Fruit fly (Drosophila melanogaster) whole organism, prepupa: ENCODE data around the gene CG9951.

Experiments
- CG10631 ChIP-seq: fragments of 200-800 bp; sonication (Bioruptor generic); optimal IDR thresholded peaks from 2 replicates; lab custom pipeline; 2016; ENCODE audit warnings: missing biosample characterization, missing genetic modification characterization
- CG11294 ChIP-seq: fragments of 200-800 bp; sonication (Bioruptor generic); IDR thresholded peaks from 2 replicates; pipeline ENCODE4 v1.3.6; 2022; ENCODE audit warnings: missing biosample characterization, missing genetic modification characterization
- CG11762 ChIP-seq: fragments of 200-800 bp; sonication (Bioruptor generic); optimal IDR thresholded peaks from 3 replicates; lab custom pipeline; 2016; ENCODE audit warnings: missing biosample characterization, missing genetic modification characterization; ENCODE audit not compliant: insufficient read depth
- CG15336 ChIP-seq: fragments of 200-800 bp; sonication (Bioruptor generic); IDR thresholded peaks from 2 replicates; pipeline ENCODE4 v1.3.6; 2022; ENCODE audit warnings: missing biosample characterization, missing genetic modification characterization
- CG1621 ChIP-seq: fragments of 200-800 bp; sonication (Bioruptor generic); optimal IDR thresholded peaks from 3 replicates; lab custom pipeline; 2018; ENCODE audit warnings: missing biosample characterization, mild to moderate bottlenecking, missing genetic modification characterization
- CG3032 ChIP-seq: fragments of 200-800 bp; optimal IDR thresholded peaks from 2 replicates; lab custom pipeline; 2019; ENCODE audit warnings: missing biosample characterization, mild to moderate bottlenecking, missing genetic modification characterization, moderate library complexity
- CG31627 ChIP-seq: fragments of 200-800 bp; sonication (Bioruptor generic); optimal IDR thresholded peaks from 3 replicates; lab custom pipeline; 2016; ENCODE audit warnings: missing biosample characterization, missing genetic modification characterization
- CG32006 ChIP-seq: fragments of 200-800 bp; sonication (Bioruptor generic); optimal IDR thresholded peaks from 3 replicates; lab custom pipeline; 2017; ENCODE audit warnings: missing biosample characterization, mild to moderate bottlenecking, missing genetic modification characterization
- CG34406 ChIP-seq: fragments of 200-800 bp; sonication (Bioruptor generic); optimal IDR thresholded peaks from 3 replicates; lab custom pipeline; 2016; ENCODE audit warnings: missing biosample characterization, missing genetic modification characterization
- CG6163 ChIP-seq: fragments of 200-800 bp; sonication (Bioruptor generic); IDR thresholded peaks from 3 replicates; pipeline ENCODE4 v1.3.6; 2022; ENCODE audit warnings: missing biosample characterization, missing genetic modification characterization
- CG7368 ChIP-seq: fragments of 200-800 bp; sonication (Bioruptor generic); optimal IDR thresholded peaks from 3 replicates; lab custom pipeline; 2016; ENCODE audit warnings: missing biosample characterization, missing genetic modification characterization
- CG8119 ChIP-seq: fragments of 200-800 bp; sonication (Bioruptor generic); IDR thresholded peaks from 3 replicates; pipeline ENCODE4 v1.3.6; 2022; ENCODE audit warnings: missing biosample characterization, missing genetic modification characterization
- CG8319 ChIP-seq: fragments of 200-800 bp; sonication (Bioruptor generic); optimal IDR thresholded peaks from 3 replicates; lab custom pipeline; 2016; ENCODE audit warnings: missing biosample characterization, missing genetic modification characterization
- CG8632 ChIP-seq: fragments of 200-800 bp; sonication (Bioruptor generic); optimal IDR thresholded peaks from 3 replicates; lab custom pipeline; 2016; ENCODE audit warnings: missing biosample characterization, missing genetic modification characterization
- CG9139 ChIP-seq: fragments of 200-800 bp; sonication (Bioruptor generic); optimal IDR thresholded peaks from 3 replicates; lab custom pipeline; 2017; ENCODE audit warnings: missing biosample characterization, mild to moderate bottlenecking, missing genetic modification characterization
- Eip75B ChIP-seq: fragments of 200-800 bp; sonication (Bioruptor generic); optimal IDR thresholded peaks from 3 replicates; lab custom pipeline; 2016; ENCODE audit warnings: missing biosample characterization, missing genetic modification characterization
- Eip78C ChIP-seq: fragments of 200-800 bp; sonication (Bioruptor generic); peaks from one replicate; lab custom pipeline; 2016; ENCODE audit warnings: missing biosample characterization, missing genetic modification characterization
- Eip93F ChIP-seq: fragments of 200-800 bp; sonication (Bioruptor generic); optimal IDR thresholded peaks from 2 replicates; lab custom pipeline; 2016; ENCODE audit warnings: missing biosample characterization, mild to moderate bottlenecking, missing genetic modification characterization
- Ets21C ChIP-seq: fragments of 200-800 bp; sonication (Bioruptor generic); optimal IDR thresholded peaks from 3 replicates; lab custom pipeline; 2016; ENCODE audit warnings: missing biosample characterization, missing genetic modification characterization
- Gug ChIP-seq: fragments of 200-800 bp; sonication (Bioruptor generic); IDR thresholded peaks from 2 replicates; pipeline ENCODE4 v1.3.6; 2022; ENCODE audit warnings: missing biosample characterization, missing genetic modification characterization
- Hr38 ChIP-seq: sonication (Bioruptor generic); optimal IDR thresholded peaks from 2 replicates; lab custom pipeline; 2016; ENCODE audit warnings: missing biosample characterization, missing genetic modification characterization
- Hr4 ChIP-seq: fragments of 200-800 bp; sonication (Bioruptor generic); optimal IDR thresholded peaks from 3 replicates; lab custom pipeline; 2016; ENCODE audit warnings: missing biosample characterization, missing genetic modification characterization
- Met ChIP-seq: fragments of 200-800 bp; sonication (Bioruptor generic); optimal IDR thresholded peaks from 3 replicates; lab custom pipeline; 2016; ENCODE audit warnings: missing biosample characterization, missing genetic modification characterization
- OdsH ChIP-seq: fragments of 200-800 bp; sonication (Bioruptor generic); optimal IDR thresholded peaks from 3 replicates; lab custom pipeline; 2016; ENCODE audit warnings: missing biosample characterization, missing genetic modification characterization
- Smox ChIP-seq: fragments of 200-800 bp; sonication (Bioruptor generic); optimal IDR thresholded peaks from 3 replicates; lab custom pipeline; 2016; ENCODE audit warnings: missing biosample characterization, missing genetic modification characterization
- Sox15 ChIP-seq: fragments of 200-800 bp; sonication (Bioruptor generic); optimal IDR thresholded peaks from 3 replicates; lab custom pipeline; 2016; ENCODE audit warnings: missing biosample characterization, missing genetic modification characterization
- achi ChIP-seq: fragments of 200-800 bp; sonication (Bioruptor generic); optimal IDR thresholded peaks from 3 replicates; lab custom pipeline; 2016; ENCODE audit warnings: missing biosample characterization, missing genetic modification characterization
- acj6 ChIP-seq: fragments of 200-800 bp; sonication (Bioruptor generic); optimal IDR thresholded peaks from 3 replicates; lab custom pipeline; 2016; ENCODE audit warnings: missing biosample characterization, missing genetic modification characterization
- cyc ChIP-seq: fragments of 200-800 bp; sonication (Bioruptor generic); optimal IDR thresholded peaks from 3 replicates; lab custom pipeline; 2016; ENCODE audit warnings: missing biosample characterization, missing genetic modification characterization
- esn ChIP-seq: fragments of 200-800 bp; sonication (Bioruptor generic); optimal IDR thresholded peaks from 2 replicates; lab custom pipeline; 2016; ENCODE audit warnings: missing biosample characterization, mild to moderate bottlenecking, missing genetic modification characterization, moderate library complexity
- fd59A ChIP-seq: fragments of 200-800 bp; sonication (Bioruptor generic); optimal IDR thresholded peaks from 2 replicates; lab custom pipeline; 2017; ENCODE audit warnings: missing biosample characterization, mild to moderate bottlenecking, missing genetic modification characterization, missing genetic modification reagents
- fd85E ChIP-seq: fragments of 200-800 bp; sonication (Bioruptor generic); optimal IDR thresholded peaks from 3 replicates; lab custom pipeline; 2016; ENCODE audit warnings: missing biosample characterization, missing genetic modification characterization
- fkh ChIP-seq: fragments of 200-800 bp; sonication (Bioruptor generic); optimal IDR thresholded peaks from 3 replicates; lab custom pipeline; 2017; ENCODE audit warnings: missing biosample characterization, mild to moderate bottlenecking, missing genetic modification characterization, moderate library complexity
- net ChIP-seq: fragments of 200-800 bp; sonication (Bioruptor generic); optimal IDR thresholded peaks from 3 replicates; lab custom pipeline; 2016; ENCODE audit warnings: missing biosample characterization, missing genetic modification characterization
- pdm3 ChIP-seq: fragments of 200-800 bp; sonication (Bioruptor generic); optimal IDR thresholded peaks from 3 replicates; lab custom pipeline; 2016; ENCODE audit warnings: missing biosample characterization, missing genetic modification characterization
- salr ChIP-seq, 2 experiments: fragments of 200-800 bp; sonication (Bioruptor generic); optimal IDR thresholded peaks; 3 replicates each; lab custom pipeline; 2016 to 2018; ENCODE audit warnings: missing biosample characterization in 2 of 2, missing genetic modification characterization in 2 of 2, mild to moderate bottlenecking in 1 of 2
- spab ChIP-seq: fragments of 200-800 bp; sonication (Bioruptor generic); optimal IDR thresholded peaks from 2 replicates; lab custom pipeline; 2017; ENCODE audit warnings: missing biosample characterization, mild to moderate bottlenecking, missing genetic modification characterization, missing genetic modification reagents
- ss ChIP-seq, 2 experiments: fragments of 200-800 bp; sonication (Bioruptor generic); optimal IDR thresholded peaks; 2 replicates in 1 of 2; 3 replicates in 1 of 2; lab custom pipeline; 2017 to 2018; ENCODE audit warnings: mild to moderate bottlenecking in 2 of 2, missing biosample characterization in 2 of 2, missing genetic modification characterization in 2 of 2, moderate library complexity in 1 of 2
- topi ChIP-seq: fragments of 200-800 bp; sonication (Bioruptor generic); optimal IDR thresholded peaks from 3 replicates; lab custom pipeline; 2016; ENCODE audit warnings: missing biosample characterization, missing genetic modification characterization

The CG9951 gene

DNA sequence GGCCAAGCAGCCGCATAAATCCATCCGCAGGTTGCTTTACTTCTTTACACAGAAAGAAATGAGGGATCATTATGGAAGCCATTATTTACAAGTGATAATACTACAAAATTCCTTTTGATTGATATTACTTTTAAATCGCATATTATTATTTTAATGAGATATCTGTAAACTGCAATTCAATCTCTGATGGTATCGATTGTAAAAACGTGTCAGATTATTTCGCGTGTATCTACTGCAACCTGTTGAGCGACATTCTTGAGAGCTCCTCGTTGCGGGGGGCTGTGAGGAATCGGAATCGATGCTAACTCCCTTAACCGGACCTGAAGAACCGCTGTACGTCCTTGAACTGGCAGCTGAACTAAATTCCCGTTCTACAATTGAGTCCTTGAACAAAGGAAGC lies 44.9 kb upstream of the CG9951 start (continued):
- TF ChIP-seq cyc (GFP tag; lab: Kevin White, UChicago): peak; percentile 88
- TF ChIP-seq OdsH: peak; percentile 90
- TF ChIP-seq Gug: peak; percentile 68
- no peak for TF ChIP-seq Hr38 (GFP tag; lab: Kevin White, UChicago)
- peak; percentile 96 for TF ChIP-seq fd59A (GFP tag; lab: Kevin White, UChicago)
- 0 out of 2 replicates have a peak, but pooled peaks have one; percentile 31 for TF ChIP-seq CG11294
- TF ChIP-seq achi (GFP tag; lab: Kevin White, UChicago): peak; percentile 91
- TF ChIP-seq CG8632: peak; percentile 91
- peak; percentile 97 for TF ChIP-seq CG3032
- TF ChIP-seq CG1621 (tag; lab: Kevin White, UChicago): peak; percentile 95
- peak; percentile 96 to 97 for TF ChIP-seq ss (GFP tag; optimal IDR thresholded peaks at IDR 0.05; lab: Kevin White, UChicago)
- TF ChIP-seq CG9139 (GFP tag; lab: Kevin White, UChicago): peak; percentile 95
- peak; percentile 46 for TF ChIP-seq Hr4 (GFP tag; lab: Kevin White, UChicago)
- peak; percentile 89 for TF ChIP-seq Smox (GFP tag; lab: Kevin White, UChicago)
- TF ChIP-seq Eip93F (GFP tag; lab: Kevin White, UChicago): no peak
- TF ChIP-seq CG7368 (GFP tag; lab: Kevin White, UChicago): peak; percentile 85
- peak; percentile 85 for TF ChIP-seq CG8319 (GFP tag; lab: Kevin White, UChicago)
- TF ChIP-seq Ets21C (GFP tag; lab: Kevin White, UChicago): peak; percentile 80
- peak; percentile 74 for TF ChIP-seq CG8119 (GFP tag; lab: Robert Waterston, UW)
- peak; percentile 44 for TF ChIP-seq fd85E (GFP tag; lab: Kevin White, UChicago)
- peak; percentile 75 for TF ChIP-seq Sox15 (GFP tag; lab: Kevin White, UChicago)
- peak; percentile 77 to 94 for TF ChIP-seq salr (GFP tag; optimal IDR thresholded peaks at IDR 0.05; lab: Kevin White, UChicago)

DNA sequence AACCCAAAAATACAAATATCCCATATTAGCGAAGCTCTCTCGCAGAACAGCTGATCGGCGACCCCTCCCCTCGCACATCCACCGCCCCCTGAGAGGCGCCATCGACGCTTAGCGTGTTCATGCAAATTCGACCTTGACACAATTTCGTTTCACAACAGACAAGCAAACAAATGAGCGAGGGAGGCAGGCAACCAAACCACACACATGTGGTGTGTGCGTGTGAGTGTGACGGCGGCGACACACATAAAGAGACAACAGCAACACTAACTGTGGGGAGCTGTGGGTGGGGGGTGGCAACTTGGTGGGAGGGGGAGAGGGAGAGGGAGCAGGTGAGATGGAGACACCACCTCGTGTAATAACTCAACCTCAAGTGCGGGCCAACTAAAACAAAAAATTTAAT lies 38.2 kb upstream of the CG9951 start:
- TF ChIP-seq CG3032: no peak
- TF ChIP-seq CG8319 (GFP tag; lab: Kevin White, UChicago): no peak
- no peak for TF ChIP-seq Hr38 (GFP tag; lab: Kevin White, UChicago)
- TF ChIP-seq Eip75B (GFP tag; lab: Kevin White, UChicago): no peak
- TF ChIP-seq spab (GFP tag; lab: Kevin White, UChicago): no peak
- TF ChIP-seq CG6163 (GFP tag; lab: Robert Waterston, UW): 0 out of 3 replicates have a peak, but pooled peaks have one; percentile 9
- no peak for TF ChIP-seq cyc (GFP tag; lab: Kevin White, UChicago)
- no peak for TF ChIP-seq achi (GFP tag; lab: Kevin White, UChicago)
- TF ChIP-seq esn (GFP tag; lab: Kevin White, UChicago): no peak
- no peak for TF ChIP-seq CG15336
- no peak for TF ChIP-seq acj6 (GFP tag; lab: Kevin White, UChicago)
- peak; percentile 40 for TF ChIP-seq fkh
- TF ChIP-seq topi: no peak

DNA sequence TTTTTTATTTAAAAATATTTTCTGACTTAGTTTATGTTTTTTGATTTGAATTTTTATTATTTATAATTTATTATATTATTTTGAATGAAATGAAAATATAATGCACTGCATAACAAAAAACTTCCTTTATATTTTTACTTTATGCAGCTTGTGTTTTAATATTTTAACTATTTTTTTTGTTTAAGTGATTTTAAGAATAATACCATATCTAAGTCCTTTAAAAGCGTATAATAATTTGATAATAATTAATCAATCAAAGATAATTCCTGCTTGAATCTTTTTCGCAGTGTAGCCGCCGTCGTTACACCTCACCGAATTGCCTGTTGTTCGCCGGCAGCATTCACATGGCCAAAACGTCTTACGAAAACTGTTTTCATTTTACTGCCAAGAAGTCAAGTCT lies 37.8 kb upstream of the CG9951 start:
- peak; percentile 32 for TF ChIP-seq acj6 (GFP tag; lab: Kevin White, UChicago)
- peak; percentile 16 for TF ChIP-seq net (GFP tag; lab: Kevin White, UChicago)
- peak; percentile 6 for TF ChIP-seq CG31627 (GFP tag; lab: Kevin White, UChicago)
- peak; percentile 52 for TF ChIP-seq CG3032
- peak; percentile 3 for TF ChIP-seq Met (GFP tag; lab: Kevin White, UChicago)
- TF ChIP-seq topi: no peak
- TF ChIP-seq CG8632: peak; percentile 27
- peak; percentile 46; the same call in 1 of the 3 replicates for TF ChIP-seq CG8119 (GFP tag; lab: Robert Waterston, UW)
- TF ChIP-seq CG11762 (GFP tag; lab: Kevin White, UChicago): no peak
- TF ChIP-seq OdsH: peak; percentile 33
- TF ChIP-seq Eip78C (GFP tag; lab: Kevin White, UChicago): peak; percentile 81
- peak; percentile 42; the same call in 1 of the 2 replicates for TF ChIP-seq CG15336
- TF ChIP-seq ss (GFP tag; optimal IDR thresholded peaks at IDR 0.05; lab: Kevin White, UChicago): peak in 1 of 2 experiments; percentile 15
- TF ChIP-seq esn (GFP tag; lab: Kevin White, UChicago): peak; percentile 22
- peak; percentile 20 for TF ChIP-seq CG10631 (GFP tag; lab: Kevin White, UChicago)
- TF ChIP-seq salr (GFP tag; optimal IDR thresholded peaks at IDR 0.05; lab: Kevin White, UChicago): peak in 1 of 2 experiments; percentile 35
- TF ChIP-seq Sox15 (GFP tag; lab: Kevin White, UChicago): no peak
- TF ChIP-seq CG34406 (GFP tag; lab: Kevin White, UChicago): peak; percentile 36
- TF ChIP-seq pdm3 (GFP tag; lab: Kevin White, UChicago): no peak
- TF ChIP-seq CG32006 (GFP tag; lab: Kevin White, UChicago): peak; percentile 61
